Worm (Caenorhabditis elegans): ENCODE measurements around the gene mcp-1.

ce11 chrV:5983380-5983779 is 21.8 kb downstream of the mcp-1 start, which contains the start of gene dhs-16:
- TF ChIP-seq cnd-1 (tag; optimal IDR thresholded peaks at IDR 0.05) (no peak), elt-3 (tag; optimal IDR thresholded peaks at IDR 0.05) (no peak), snpc-4 (tag; optimal IDR thresholded peaks at IDR 0.05) (no peak), unc-62 (GFP tag; optimal IDR thresholded peaks at IDR 0.05) (no peak), nhr-237 (tag; optimal IDR thresholded peaks at IDR 0.05) (no peak), nhr-28 (tag; optimal IDR thresholded peaks at IDR 0.05) (no peak), blmp-1 (tag; optimal IDR thresholded peaks at IDR 0.05) (no peak), mab-5 (tag; optimal IDR thresholded peaks at IDR 0.05) (no peak), mls-2 (tag; optimal IDR thresholded peaks at IDR 0.05) (no peak)
